Fruit fly (Drosophila melanogaster) whole organism, embryonic: ENCODE measurements around the gene att-ORFB.
A peak's percentile ranks its signal among the peaks of the same experiment; 100 is the strongest.

Experiments used
- Awh ChIP-seq: fragments of 200-800 bp; sonication (Bioruptor generic); IDR thresholded peaks from 2 replicates; pipeline ENCODE4, ENCODE4 v1.3.6; 2022; ENCODE audit warnings: missing biosample characterization, missing genetic modification characterization
- B-H1 ChIP-seq: fragments of 200-800 bp; sonication (Bioruptor generic); IDR thresholded peaks from 3 replicates; pipeline ENCODE4 v1.3.6; 2022; ENCODE audit warnings: missing biosample characterization, missing genetic modification characterization
- Bgb ChIP-seq: fragments of 200-800 bp; sonication (Bioruptor generic); IDR thresholded peaks from 2 replicates; pipeline ENCODE4 v1.3.6; 2022; ENCODE audit warnings: missing biosample characterization, missing genetic modification characterization; ENCODE audit not compliant: partially characterized antibody
- CG10654 ChIP-seq: fragments of 200-800 bp; sonication (Bioruptor generic); optimal IDR thresholded peaks from 2 replicates; lab custom pipeline; 2016; ENCODE audit warnings: missing biosample characterization, missing genetic modification characterization
- CG1233 ChIP-seq: fragments of 200-800 bp; sonication (Bioruptor generic); optimal IDR thresholded peaks from 4 replicates; lab custom pipeline; 2018; ENCODE audit warnings: missing biosample characterization, mild to moderate bottlenecking, missing genetic modification characterization
- CG12942 ChIP-seq: fragments of 200-800 bp; sonication (Bioruptor generic); optimal IDR thresholded peaks from 3 replicates; lab custom pipeline; 2016; ENCODE audit warnings: missing biosample characterization, missing genetic modification characterization
- CG13894 ChIP-seq: fragments of 200-800 bp; sonication (Bioruptor generic); optimal IDR thresholded peaks from 3 replicates; lab custom pipeline; 2018; ENCODE audit warnings: missing biosample characterization, mild to moderate bottlenecking, missing genetic modification characterization, moderate library complexity
- CG17359 ChIP-seq: fragments of 200-800 bp; sonication (Bioruptor generic); optimal IDR thresholded peaks from 3 replicates; lab custom pipeline; 2018; ENCODE audit warnings: missing biosample characterization, mild to moderate bottlenecking, missing genetic modification characterization, moderate library complexity
- CG17612 ChIP-seq: fragments of 200-800 bp; sonication (Bioruptor generic); IDR thresholded peaks from 2 replicates; pipeline ENCODE4 v1.3.6; 2022; ENCODE audit warnings: missing biosample characterization, missing genetic modification characterization
- CG18764 ChIP-seq: fragments of 200-800 bp; sonication (Bioruptor generic); optimal IDR thresholded peaks from 3 replicates; lab custom pipeline; 2016; ENCODE audit warnings: missing biosample characterization, missing genetic modification characterization
- CG2129 ChIP-seq: fragments of 200-800 bp; sonication (Bioruptor generic); IDR thresholded peaks from 2 replicates; pipeline ENCODE4 v1.3.6; 2022; ENCODE audit warnings: missing biosample characterization, missing genetic modification characterization; ENCODE audit not compliant: partially characterized antibody
- CG2712 ChIP-seq: fragments of 200-800 bp; optimal IDR thresholded peaks from 3 replicates; lab custom pipeline; 2019; ENCODE audit warnings: missing biosample characterization, mild to moderate bottlenecking, missing genetic modification characterization, moderate library complexity
- CG34224 ChIP-seq: fragments of 200-800 bp; sonication (Bioruptor generic); IDR thresholded peaks from 3 replicates; pipeline ENCODE4 v1.3.6; 2022; ENCODE audit warnings: missing biosample characterization, missing genetic modification characterization; ENCODE audit not compliant: partially characterized antibody
- CG3847 ChIP-seq: fragments of 200-800 bp; sonication (Bioruptor generic); IDR thresholded peaks from 2 replicates; pipeline ENCODE4 v1.3.6; 2022; ENCODE audit warnings: missing biosample characterization, missing genetic modification characterization
- CG6175 ChIP-seq: fragments of 200-800 bp; sonication (Bioruptor generic); IDR thresholded peaks from 3 replicates; pipeline ENCODE4 v1.3.6; 2022; ENCODE audit warnings: missing biosample characterization, missing genetic modification characterization
- CG6765 ChIP-seq: fragments of 200-800 bp; sonication (Bioruptor generic); optimal IDR thresholded peaks from 3 replicates; lab custom pipeline; 2017; ENCODE audit warnings: missing biosample characterization, mild to moderate bottlenecking, missing genetic modification characterization
- CG6854 ChIP-seq: fragments of 200-800 bp; sonication (Bioruptor generic); optimal IDR thresholded peaks from 3 replicates; lab custom pipeline; 2017; ENCODE audit warnings: missing biosample characterization, mild to moderate bottlenecking, missing genetic modification characterization
- CG8089 ChIP-seq: fragments of 200-800 bp; sonication (Bioruptor generic); optimal IDR thresholded peaks from 3 replicates; lab custom pipeline; 2016; ENCODE audit warnings: missing biosample characterization, missing genetic modification characterization
- CG8290 ChIP-seq, 3 experiments: fragments of 200-800 bp; sonication (Bioruptor generic); optimal IDR thresholded peaks; 2 replicates each; lab custom pipeline; 2016 to 2019; ENCODE audit warnings: missing biosample characterization in 3 of 3, missing genetic modification characterization in 3 of 3, mild to moderate bottlenecking in 2 of 3, moderate library complexity in 1 of 3
- CG9817 ChIP-seq: fragments of 200-800 bp; sonication (Bioruptor generic); optimal IDR thresholded peaks from 2 replicates; lab custom pipeline; 2018; ENCODE audit warnings: missing biosample characterization, mild to moderate bottlenecking, missing genetic modification characterization, moderate library complexity
- Dp ChIP-seq: fragments of 200-800 bp; sonication (Bioruptor generic); optimal IDR thresholded peaks from 2 replicates; lab custom pipeline; 2018; ENCODE audit warnings: missing biosample characterization, mild to moderate bottlenecking, missing genetic modification characterization, moderate library complexity
- Fer3 ChIP-seq: fragments of 200-800 bp; sonication (Bioruptor generic); optimal IDR thresholded peaks from 2 replicates; lab custom pipeline; 2018; ENCODE audit warnings: missing biosample characterization, mild to moderate bottlenecking, missing genetic modification characterization, moderate library complexity
- Med ChIP-seq: fragments of 200-800 bp; sonication (Bioruptor generic); peaks from one replicate; lab custom pipeline; 2016; ENCODE audit warnings: missing biosample characterization, missing genetic modification characterization, mild to moderate bottlenecking, inconsistent platforms, moderate library complexity
- NK7.1 ChIP-seq: fragments of 200-800 bp; sonication (Bioruptor generic); optimal IDR thresholded peaks from 3 replicates; lab custom pipeline; 2016; ENCODE audit warnings: missing biosample characterization, missing genetic modification characterization
- Nf-YA ChIP-seq: fragments of 200-800 bp; sonication (Bioruptor generic); IDR thresholded peaks from 2 replicates; pipeline ENCODE4 v1.3.6; 2022; ENCODE audit warnings: missing biosample characterization, missing genetic modification characterization
- NfI ChIP-seq: fragments of 200-800 bp; sonication (Bioruptor generic); optimal IDR thresholded peaks from 3 replicates; lab custom pipeline; 2018; ENCODE audit warnings: missing biosample characterization, mild to moderate bottlenecking, missing genetic modification characterization, moderate library complexity
- Oli ChIP-seq: fragments of 200-800 bp; sonication (Bioruptor generic); optimal IDR thresholded peaks from 2 replicates; lab custom pipeline; 2018; ENCODE audit warnings: missing biosample characterization, mild to moderate bottlenecking, missing genetic modification characterization, moderate library complexity
- TFAM ChIP-seq: fragments of 200-800 bp; sonication (Bioruptor generic); optimal IDR thresholded peaks from 2 replicates; lab custom pipeline; 2017; ENCODE audit warnings: missing biosample characterization, missing genetic modification characterization, inconsistent platforms
- bab2 ChIP-seq: fragments of 200-800 bp; sonication (Bioruptor generic); optimal IDR thresholded peaks from 2 replicates; lab custom pipeline; 2016; ENCODE audit warnings: missing biosample characterization, missing genetic modification characterization
- cas ChIP-seq: fragments of 200-800 bp; sonication (Bioruptor generic); IDR thresholded peaks from 2 replicates; pipeline ENCODE4 v1.3.6; 2022; ENCODE audit warnings: missing biosample characterization, missing genetic modification characterization
- chinmo ChIP-seq: fragments of 200-800 bp; sonication (Bioruptor generic); IDR thresholded peaks from 4 replicates; pipeline ENCODE4 v1.3.6; 2022; ENCODE audit warnings: missing biosample characterization, missing genetic modification characterization; ENCODE audit not compliant: partially characterized antibody
- danr ChIP-seq: fragments of 200-800 bp; sonication (Bioruptor generic); IDR thresholded peaks from 2 replicates; pipeline ENCODE4 v1.3.6; 2022; ENCODE audit warnings: missing biosample characterization, missing genetic modification characterization
- dati ChIP-seq: fragments of 200-800 bp; sonication (Bioruptor generic); IDR thresholded peaks from 2 replicates; pipeline ENCODE4 v1.3.6; 2022; ENCODE audit warnings: missing biosample characterization, missing genetic modification characterization
- dimm ChIP-seq: fragments of 200-800 bp; sonication (Bioruptor generic); IDR thresholded peaks from 2 replicates; pipeline ENCODE4 v1.3.6; 2022; ENCODE audit warnings: missing biosample characterization, missing genetic modification characterization
- ems ChIP-seq: fragments of 200-800 bp; sonication (Bioruptor generic); optimal IDR thresholded peaks from 3 replicates; lab custom pipeline; 2016; ENCODE audit warnings: missing biosample characterization, missing genetic modification characterization
- fd102C ChIP-seq: fragments of 200-800 bp; sonication (Bioruptor generic); optimal IDR thresholded peaks from 2 replicates; lab custom pipeline; 2018; ENCODE audit warnings: missing biosample characterization, mild to moderate bottlenecking, missing genetic modification characterization, moderate library complexity
- fd64A ChIP-seq: fragments of 200-800 bp; sonication (Bioruptor generic); optimal IDR thresholded peaks from 3 replicates; lab custom pipeline; 2018; ENCODE audit warnings: missing biosample characterization, mild to moderate bottlenecking, missing genetic modification characterization
- gro ChIP-seq: fragments of 200-800 bp; sonication (Bioruptor generic); optimal IDR thresholded peaks from 2 replicates; lab custom pipeline; 2016; ENCODE audit warnings: missing biosample characterization, missing genetic modification characterization
- jing ChIP-seq: fragments of 200-800 bp; sonication (Bioruptor generic); optimal IDR thresholded peaks from 2 replicates; lab custom pipeline; 2018; ENCODE audit warnings: missing biosample characterization, mild to moderate bottlenecking, missing genetic modification characterization
- kah ChIP-seq: fragments of 200-800 bp; sonication (Bioruptor generic); optimal IDR thresholded peaks from 2 replicates; lab custom pipeline; 2018; ENCODE audit warnings: missing biosample characterization, mild to moderate bottlenecking, missing genetic modification characterization
- maf-S ChIP-seq: fragments of 200-800 bp; sonication (Bioruptor generic); optimal IDR thresholded peaks from 2 replicates; lab custom pipeline; 2016; ENCODE audit warnings: missing biosample characterization, missing genetic modification characterization
- onecut ChIP-seq: fragments of 200-800 bp; sonication (Bioruptor generic); IDR thresholded peaks from 2 replicates; pipeline ENCODE4 v1.3.6; 2022; ENCODE audit warnings: missing biosample characterization, missing genetic modification characterization
- pzg ChIP-seq: fragments of 200-800 bp; sonication (Bioruptor generic); optimal IDR thresholded peaks from 3 replicates; lab custom pipeline; 2018; ENCODE audit warnings: missing biosample characterization, mild to moderate bottlenecking, missing genetic modification characterization, moderate library complexity
- slp2 ChIP-seq: fragments of 200-800 bp; sonication (Bioruptor generic); optimal IDR thresholded peaks from 2 replicates; lab custom pipeline; 2016; ENCODE audit warnings: missing biosample characterization, missing genetic modification characterization
- tin ChIP-seq: fragments of 200-800 bp; sonication (Bioruptor generic); optimal IDR thresholded peaks from 3 replicates; lab custom pipeline; 2016; ENCODE audit warnings: missing biosample characterization, missing genetic modification characterization
- tna ChIP-seq: fragments of 200-800 bp; sonication (Bioruptor generic); IDR thresholded peaks from 2 replicates; pipeline ENCODE4 v1.3.6; 2022; ENCODE audit warnings: missing biosample characterization, missing genetic modification characterization; ENCODE audit not compliant: partially characterized antibody
- trh ChIP-seq: fragments of 200-800 bp; sonication (Bioruptor generic); optimal IDR thresholded peaks from 2 replicates; lab custom pipeline; 2016; ENCODE audit warnings: missing biosample characterization, missing genetic modification characterization
- wek ChIP-seq: fragments of 200-800 bp; sonication (Bioruptor generic); optimal IDR thresholded peaks from 3 replicates; lab custom pipeline; 2018; ENCODE audit warnings: missing biosample characterization, mild to moderate bottlenecking, missing genetic modification characterization, moderate library complexity

Gene att-ORFB

dm6 chr3R:20594194-20595144 is 40.3 kb upstream of the att-ORFB start (continued):
- TF ChIP-seq CG18764 (GFP tag; lab: Kevin White, UChicago) (peak; percentile 79), TFAM (peak; percentile 31), CG17359 (peak; percentile 95), CG2712 (tag; lab: Kevin White, UChicago) (peak; percentile 98), Dp (no peak), chinmo (GFP tag; lab: Robert Waterston, UW) (no peak), tin (peak; percentile 85), bab2 (GFP tag; lab: Kevin White, UChicago) (peak; percentile 30), Oli (tag; lab: Kevin White, UChicago) (peak; percentile 91), CG8290 (GFP tag; optimal IDR thresholded peaks at IDR 0.05; lab: Kevin White, UChicago) (peak; percentile 65), CG8290 (tag; optimal IDR thresholded peaks at IDR 0.05; lab: Kevin White, UChicago) (peak; percentile 11 to 25), CG6854 (GFP tag; lab: Kevin White, UChicago) (peak; percentile 41), fd64A (GFP tag; lab: Kevin White, UChicago) (peak; percentile 23), tna (no peak), pzg (GFP tag; lab: Kevin White, UChicago) (no peak), B-H1 (GFP tag; lab: Robert Waterston, UW) (peak; percentile 10; the same call in 2 of the 3 replicates), CG6765 (GFP tag; lab: Kevin White, UChicago) (peak; percentile 66), CG17612 (GFP tag; lab: Robert Waterston, UW) (peak; percentile 27; the same call in 1 of the 2 replicates), CG12942 (GFP tag; lab: Kevin White, UChicago) (peak; percentile 62), Awh (peak; percentile 72), kah (GFP tag; lab: Kevin White, UChicago) (peak; percentile 80), Bgb (no peak), danr (GFP tag; lab: Robert Waterston, UW) (peak; percentile 68), maf-S (GFP tag; lab: Kevin White, UChicago) (no peak), dimm (GFP tag; lab: Robert Waterston, UW) (no peak), gro (no peak), CG2129 (GFP tag; lab: Robert Waterston, UW) (no peak), jing (GFP tag; lab: Kevin White, UChicago) (peak; percentile 11), ems (GFP tag; lab: Kevin White, UChicago) (no peak), wek (GFP tag; lab: Kevin White, UChicago) (no peak), CG8089 (GFP tag; lab: Kevin White, UChicago) (no peak), CG9817 (tag; lab: Kevin White, UChicago) (peak; percentile 75), CG10654 (peak; percentile 81), trh (GFP tag; lab: Kevin White, UChicago) (peak; percentile 70), Nf-YA (GFP tag; lab: Robert Waterston, UW) (peak; percentile 65), CG34224 (no peak), CG1233 (GFP tag; lab: Kevin White, UChicago) (peak; percentile 86), fd102C (GFP tag; lab: Kevin White, UChicago) (peak; percentile 29), dati (GFP tag; lab: Robert Waterston, UW) (peak; percentile 64; the same call in 1 of the 2 replicates), onecut (GFP tag; lab: Robert Waterston, UW) (peak; percentile 67), CG13894 (no peak), CG3847 (GFP tag; lab: Robert Waterston, UW) (peak; percentile 61), slp2 (GFP tag; lab: Kevin White, UChicago) (no peak), Med (GFP tag; lab: Kevin White, UChicago) (peak; percentile 63), NK7.1 (GFP tag; lab: Kevin White, UChicago) (no peak), Fer3 (tag; lab: Kevin White, UChicago) (peak; percentile 81), NfI (GFP tag; lab: Kevin White, UChicago) (peak; percentile 59), cas (GFP tag; lab: Robert Waterston, UW) (peak; percentile 11; the same call in 1 of the 2 replicates), CG6175 (peak; percentile 7; the same call in 1 of the 3 replicates)
